Fruit fly (Drosophila melanogaster): Measurements from ENCODE around the gene CG5715.
A peak's percentile ranks its signal among the peaks of the same experiment; 100 is the strongest.

CG5715 gene

DNA sequence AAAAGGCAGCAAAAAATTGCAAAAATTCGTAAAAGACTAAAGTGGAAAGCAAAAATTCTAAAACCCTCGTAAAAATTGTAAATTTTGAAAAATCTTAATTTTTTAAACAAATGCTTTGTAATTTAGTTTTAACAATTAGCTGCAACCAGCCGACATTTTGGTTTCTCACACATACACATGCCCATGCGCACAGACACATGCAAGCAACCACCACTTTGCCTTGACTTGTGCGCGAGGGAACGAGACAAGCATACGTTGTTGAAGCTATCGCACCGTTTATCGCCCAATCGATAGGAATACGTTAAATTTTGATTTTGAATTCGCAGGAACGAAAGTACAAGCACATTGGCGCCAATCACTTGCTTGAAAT is 26.1 kb upstream of the CG5715 start:
- TF ChIP-seq ey (GFP tag; optimal IDR thresholded peaks at IDR 0.05), result no peak
- TF ChIP-seq Vsx2 (GFP tag; optimal IDR thresholded peaks at IDR 0.05; ENCODE audit: partially characterized antibody), result peak; percentile 96

DNA sequence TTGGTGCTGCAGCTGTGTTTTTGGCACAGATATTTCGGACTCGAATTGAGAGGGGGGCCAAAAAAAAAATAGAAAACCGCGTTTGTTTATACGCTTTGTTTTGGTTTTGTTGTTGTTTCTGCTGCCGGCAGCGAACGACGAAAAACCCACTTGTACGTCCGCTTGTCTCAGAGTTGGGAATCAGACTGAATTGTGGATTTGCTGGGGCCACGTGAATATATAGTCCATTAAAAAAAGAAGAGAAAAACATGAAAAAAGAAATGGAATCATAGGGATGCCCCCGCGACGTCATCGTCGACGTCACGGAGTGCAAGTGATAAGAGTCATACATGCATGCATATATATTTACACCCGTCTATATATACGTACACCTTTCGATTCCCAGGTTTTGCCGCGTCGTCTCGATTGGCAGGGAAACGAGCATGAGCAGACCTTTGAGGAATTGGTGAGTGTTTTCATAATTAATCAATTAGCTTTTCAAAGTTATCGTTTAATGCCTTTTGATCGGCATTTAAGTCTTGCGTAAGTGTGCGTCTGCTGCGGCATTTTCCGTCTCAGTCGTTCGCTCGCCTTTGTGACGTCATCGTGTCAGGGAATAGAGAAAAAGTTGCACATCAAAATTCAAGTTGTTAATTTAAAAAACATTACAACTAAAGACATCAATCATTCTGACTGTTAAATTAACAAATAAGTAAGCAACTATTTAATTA is 25.6 kb upstream of the CG5715 start:
- TF ChIP-seq sage (GFP tag; optimal IDR thresholded peaks at IDR 0.05), result no peak
- TF ChIP-seq Rel (GFP tag; optimal IDR thresholded peaks at IDR 0.05), result no peak
- TF ChIP-seq Rel (tag; optimal IDR thresholded peaks at IDR 0.05), result peak; percentile 87

DNA sequence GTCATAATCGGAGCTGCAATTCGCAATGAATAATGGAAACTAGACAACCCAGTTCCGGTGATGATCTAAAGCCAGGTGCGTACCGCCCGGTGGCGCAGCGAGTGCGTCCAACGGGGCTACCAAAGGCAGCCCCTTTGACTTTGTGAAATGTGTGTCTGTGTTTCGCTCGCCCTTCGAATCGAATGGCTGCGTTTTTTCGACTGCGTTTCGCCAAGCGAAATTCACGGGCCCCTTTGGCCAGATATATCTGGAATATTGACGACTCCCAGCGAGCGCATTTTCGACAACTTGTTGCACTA is 24.8 kb upstream of the CG5715 start:
- TF ChIP-seq br (GFP tag; optimal IDR thresholded peaks at IDR 0.05) (no peak), Myc (optimal IDR thresholded peaks at IDR 0.05) (no peak), Vsx2 (GFP tag; optimal IDR thresholded peaks at IDR 0.05; ENCODE audit: partially characterized antibody) (no peak), sv (GFP tag; optimal IDR thresholded peaks at IDR 0.05) (no peak), h (GFP tag; optimal IDR thresholded peaks at IDR 0.05) (no peak), sage (GFP tag; optimal IDR thresholded peaks at IDR 0.05) (no peak)

DNA sequence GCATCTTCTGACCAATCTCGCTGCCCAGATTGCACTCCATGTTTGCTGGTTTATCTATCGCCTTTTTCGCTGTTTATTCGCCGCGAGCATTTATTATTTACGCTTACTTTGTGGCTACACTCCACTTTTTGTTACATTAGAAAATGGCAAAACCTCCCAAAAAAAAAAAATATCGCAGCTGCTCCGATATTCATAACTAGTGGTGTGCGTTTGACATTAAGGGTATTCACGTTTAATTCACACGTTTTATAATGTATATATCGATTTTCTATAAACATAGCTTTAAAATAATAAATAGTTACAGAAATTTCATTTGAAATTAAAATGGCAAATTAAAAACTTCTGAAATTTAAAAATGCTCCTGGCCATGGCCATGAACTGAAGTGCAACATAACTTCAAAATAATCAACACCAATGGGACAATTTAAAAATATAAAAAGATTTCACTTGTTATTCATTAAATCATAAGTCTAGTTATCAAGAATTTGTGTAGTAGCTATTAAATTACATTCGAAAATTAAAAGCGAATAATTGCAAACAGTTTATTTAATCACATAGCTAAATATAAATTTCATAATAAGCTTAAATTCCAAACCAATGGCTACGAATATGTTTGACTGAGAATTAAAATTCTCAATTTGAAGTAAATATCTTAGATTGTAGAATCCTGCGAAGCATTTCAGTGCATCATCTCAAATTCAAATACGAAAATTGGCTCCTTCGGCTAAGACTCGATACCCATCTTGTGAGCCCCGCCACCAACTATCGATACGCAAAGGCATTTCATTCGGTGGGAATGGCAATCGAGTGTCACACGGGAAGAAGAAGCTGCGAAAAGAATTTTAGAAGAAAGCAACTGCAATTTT is 24.3 kb upstream of the CG5715 start, which contains the start of the genes Nab2 and BRWD3:
Nab2 (minus strand) TSS at position 203 of the 866 bp plus-strand sequence.
BRWD3 (plus strand) TSS at position 784 of the 866 bp plus-strand sequence.
- TF ChIP-seq usp (GFP tag; optimal IDR thresholded peaks at IDR 0.05), result no peak
- TF ChIP-seq dsf (GFP tag; optimal IDR thresholded peaks at IDR 0.05; ENCODE audit: borderline replicate concordance), result no peak
- no peak for TF ChIP-seq GATAd (GFP tag; optimal IDR thresholded peaks at IDR 0.05)
- no peak for TF ChIP-seq tai (GFP tag; optimal IDR thresholded peaks at IDR 0.05)
- no peak for TF ChIP-seq CG32264 (GFP tag; optimal IDR thresholded peaks at IDR 0.05)
- TF ChIP-seq pan (optimal IDR thresholded peaks at IDR 0.05), result no peak
- no peak for TF ChIP-seq Rel (GFP tag; optimal IDR thresholded peaks at IDR 0.05)
- TF ChIP-seq Rel (tag; optimal IDR thresholded peaks at IDR 0.05), result no peak
- peak; percentile 26 for TF ChIP-seq Myc (optimal IDR thresholded peaks at IDR 0.05)
- TF ChIP-seq brk (GFP tag; optimal IDR thresholded peaks at IDR 0.05), result no peak
- TF ChIP-seq N (GFP tag; optimal IDR thresholded peaks at IDR 0.05), result no peak
- TF ChIP-seq Dif (GFP tag; optimal IDR thresholded peaks at IDR 0.05; ENCODE audit: partially characterized antibody), result no peak
- no peak for TF ChIP-seq h (GFP tag; optimal IDR thresholded peaks at IDR 0.05)
- no peak for TF ChIP-seq woc (GFP tag; optimal IDR thresholded peaks at IDR 0.05)
- peak; percentile 28 for TF ChIP-seq sv (GFP tag; optimal IDR thresholded peaks at IDR 0.05)
- peak; percentile 7 for TF ChIP-seq HLH106 (tag; optimal IDR thresholded peaks at IDR 0.05)
- TF ChIP-seq ey (GFP tag; optimal IDR thresholded peaks at IDR 0.05), result peak; percentile 31
- no peak for TF ChIP-seq dmrt93B (GFP tag; optimal IDR thresholded peaks at IDR 0.05)
- no peak for TF ChIP-seq OdsH (GFP tag; optimal IDR thresholded peaks at IDR 0.05)
- TF ChIP-seq CG9705 (GFP tag; optimal IDR thresholded peaks at IDR 0.05), result peak; percentile 15
- no peak for TF ChIP-seq CrebA (GFP tag; optimal IDR thresholded peaks at IDR 0.05; ENCODE audit: borderline replicate concordance)
- no peak for TF ChIP-seq lola (GFP tag; optimal IDR thresholded peaks at IDR 0.05)
- TF ChIP-seq rgr (GFP tag; optimal IDR thresholded peaks at IDR 0.05), result no peak
- TF ChIP-seq Hr78 (GFP tag; optimal IDR thresholded peaks at IDR 0.05), result no peak
- no peak for TF ChIP-seq Vsx2 (GFP tag; optimal IDR thresholded peaks at IDR 0.05; ENCODE audit: partially characterized antibody)
- TF ChIP-seq Hr83 (GFP tag; optimal IDR thresholded peaks at IDR 0.05; ENCODE audit: poor library complexity, severe bottlenecking), result peak; percentile 66
- no peak for TF ChIP-seq br (GFP tag; optimal IDR thresholded peaks at IDR 0.05)
- no peak for TF ChIP-seq Mio (GFP tag; optimal IDR thresholded peaks at IDR 0.05)
- TF ChIP-seq foxo (GFP tag; optimal IDR thresholded peaks at IDR 0.05), result peak in 1 of 2 experiments; percentile 32
- TF ChIP-seq psq (GFP tag; optimal IDR thresholded peaks at IDR 0.05), result peak; percentile 48

DNA sequence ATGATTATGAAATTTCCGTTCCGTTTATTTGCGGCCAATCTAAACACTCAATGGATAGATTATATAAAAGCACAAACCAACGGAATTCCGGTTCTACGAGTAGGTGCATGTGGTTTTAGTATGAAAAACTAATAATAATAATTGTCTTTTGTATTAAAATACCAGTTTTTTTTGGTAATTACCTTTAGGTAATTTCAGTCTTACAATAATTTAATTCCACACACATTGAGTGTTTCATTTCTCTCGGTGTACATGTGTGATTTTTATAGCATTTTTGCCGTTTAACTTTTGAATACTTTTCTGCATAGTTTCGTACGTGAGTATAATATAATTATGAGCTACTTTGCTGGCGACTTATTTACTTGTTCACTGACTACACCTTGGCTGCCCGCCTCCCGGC is 8.9 kb upstream of the CG5715 start:
- TF ChIP-seq Dif (GFP tag; optimal IDR thresholded peaks at IDR 0.05; ENCODE audit: partially characterized antibody) (no peak), HLH106 (tag; optimal IDR thresholded peaks at IDR 0.05) (no peak), Dfd (GFP tag; optimal IDR thresholded peaks at IDR 0.05) (no peak), dl (GFP tag; optimal IDR thresholded peaks at IDR 0.05; ENCODE audit: insufficient read depth in 1 of 2, partially characterized antibody in 2 of 2) (no peak), Vsx2 (GFP tag; optimal IDR thresholded peaks at IDR 0.05; ENCODE audit: partially characterized antibody) (no peak), dmrt93B (GFP tag; optimal IDR thresholded peaks at IDR 0.05) (no peak), Hnf4 (GFP tag; optimal IDR thresholded peaks at IDR 0.05) (no peak), rgr (GFP tag; optimal IDR thresholded peaks at IDR 0.05) (no peak), CG32264 (GFP tag; optimal IDR thresholded peaks at IDR 0.05) (no peak), woc (GFP tag; optimal IDR thresholded peaks at IDR 0.05) (no peak)

All from whole organism, wandering third instar larva.